Fruit fly (Drosophila melanogaster) Kc167 (cell line): ENCODE data around the gene Papss.

Experiments
- Myc ChIP-seq: fragments of >200 bp; optimal IDR thresholded peaks from 2 replicates; lab custom pipeline; 2017; ENCODE audit warnings: missing external identifiers
- Sin3A ChIP-seq: fragments of >200 bp; optimal IDR thresholded peaks from 2 replicates; lab custom pipeline; 2018; ENCODE audit warnings: missing external identifiers
- h ChIP-seq: fragments of >200 bp; optimal IDR thresholded peaks from 3 replicates; lab custom pipeline; 2018; ENCODE audit warnings: missing external identifiers
- insv ChIP-seq: fragments of >200 bp; optimal IDR thresholded peaks from 3 replicates; lab custom pipeline; 2018; ENCODE audit warnings: missing external identifiers
- psq ChIP-seq: fragments of >200 bp; optimal IDR thresholded peaks from 2 replicates; lab custom pipeline; 2017; ENCODE audit warnings: missing external identifiers
- ttk ChIP-seq: sonication (Bioruptor generic); optimal IDR thresholded peaks from 2 replicates; lab custom pipeline; 2017; ENCODE audit warnings: missing external identifiers

Papss gene

dm6 chr3L:19845047-19845906, at the start of gene Papss:
Gene Papss, plus strand, starts transcription at chr3L:19845293.
- TF ChIP-seq Sin3A (no peak), psq (lab: Kevin White, UChicago) (no peak), insv (lab: Kevin White, UChicago) (no peak), ttk (no peak), Myc (lab: Kevin White, UChicago) (no peak), h (lab: Kevin White, UChicago) (no peak)

- TF ChIP-seq Myc (lab: Kevin White, UChicago) (no peak), h (lab: Kevin White, UChicago) (no peak), insv (lab: Kevin White, UChicago) (no peak), ttk (no peak), psq (lab: Kevin White, UChicago) (no peak), Sin3A (no peak)
Observed at dm6 chr3L:19798978-19799377, 46.1 kb upstream of the Papss start, which contains the start of gene Ir76a. Gene Ir76a, plus strand, starts transcription at chr3L:19799278.

- no peak for TF ChIP-seq insv (lab: Kevin White, UChicago)
- no peak for TF ChIP-seq ttk
- TF ChIP-seq Sin3A, result no peak
Observed at dm6 chr3L:19801105-19801504, 44.0 kb upstream of the Papss start, which contains the start of gene CG14102. Gene CG14102, minus strand, starts transcription at chr3L:19801291.

dm6 chr3L:19804908-19805307, 40.2 kb upstream of the Papss start, which contains the start of the genes TORIP and Ccdc58:
Gene TORIP, minus strand, starts transcription at chr3L:19805080.
Gene Ccdc58, plus strand, starts transcription at chr3L:19805181.
- TF ChIP-seq ttk (no peak), Sin3A (no peak), Myc (lab: Kevin White, UChicago) (no peak), h (lab: Kevin White, UChicago) (no peak), insv (lab: Kevin White, UChicago) (no peak), psq (lab: Kevin White, UChicago) (no peak)

dm6 chr3L:19805895-19806294, 39.2 kb upstream of the Papss start, which contains the start of gene CG34116:
Gene CG34116, minus strand, starts transcription at chr3L:19806036.
- TF ChIP-seq h (lab: Kevin White, UChicago), result no peak
- no peak for TF ChIP-seq insv (lab: Kevin White, UChicago)
- no peak for TF ChIP-seq ttk
- TF ChIP-seq Myc (lab: Kevin White, UChicago), result no peak
- no peak for TF ChIP-seq Sin3A
- no peak for TF ChIP-seq psq (lab: Kevin White, UChicago)

- TF ChIP-seq psq (lab: Kevin White, UChicago) (no peak), h (lab: Kevin White, UChicago) (no peak), ttk (no peak), Sin3A (no peak), insv (lab: Kevin White, UChicago) (no peak), Myc (lab: Kevin White, UChicago) (no peak)
Observed at dm6 chr3L:19807103-19807502, 38.0 kb upstream of the Papss start, which contains the start of the genes CG14104 and Kap-alpha1. Gene CG14104, minus strand, starts transcription at chr3L:19807199. Gene Kap-alpha1, plus strand, starts transcription at chr3L:19807232.

- TF ChIP-seq psq (lab: Kevin White, UChicago) (no peak), Sin3A (no peak), ttk (no peak), Myc (lab: Kevin White, UChicago) (no peak), h (lab: Kevin White, UChicago) (no peak), insv (lab: Kevin White, UChicago) (no peak)
Observed at dm6 chr3L:19807521-19807920, 37.6 kb upstream of the Papss start.

- TF ChIP-seq h (lab: Kevin White, UChicago) (no peak), psq (lab: Kevin White, UChicago) (no peak), ttk (no peak), Sin3A (no peak), Myc (lab: Kevin White, UChicago) (no peak), insv (lab: Kevin White, UChicago) (no peak)
Observed at dm6 chr3L:19812491-19812890, 32.6 kb upstream of the Papss start.

dm6 chr3L:19813075-19813903, 31.8 kb upstream of the Papss start, which contains the start of gene Cyp305a1:
Gene Cyp305a1, minus strand, starts transcription at chr3L:19813339.
- TF ChIP-seq Myc (lab: Kevin White, UChicago) (no peak), h (lab: Kevin White, UChicago) (no peak), ttk (no peak), psq (lab: Kevin White, UChicago) (no peak), insv (lab: Kevin White, UChicago) (no peak), Sin3A (no peak)

dm6 chr3L:19815472-19816150, 29.5 kb upstream of the Papss start, which contains the start of gene cyc:
Gene cyc, minus strand, starts transcription at chr3L:19815938.
- TF ChIP-seq insv (lab: Kevin White, UChicago), result no peak
- TF ChIP-seq Sin3A, result no peak
- no peak for TF ChIP-seq psq (lab: Kevin White, UChicago)
- TF ChIP-seq Myc (lab: Kevin White, UChicago), result no peak
- TF ChIP-seq h (lab: Kevin White, UChicago), result no peak
- no peak for TF ChIP-seq ttk
